Fruit fly (Drosophila melanogaster): ENCODE results near the gene frj.

frj gene

DNA sequence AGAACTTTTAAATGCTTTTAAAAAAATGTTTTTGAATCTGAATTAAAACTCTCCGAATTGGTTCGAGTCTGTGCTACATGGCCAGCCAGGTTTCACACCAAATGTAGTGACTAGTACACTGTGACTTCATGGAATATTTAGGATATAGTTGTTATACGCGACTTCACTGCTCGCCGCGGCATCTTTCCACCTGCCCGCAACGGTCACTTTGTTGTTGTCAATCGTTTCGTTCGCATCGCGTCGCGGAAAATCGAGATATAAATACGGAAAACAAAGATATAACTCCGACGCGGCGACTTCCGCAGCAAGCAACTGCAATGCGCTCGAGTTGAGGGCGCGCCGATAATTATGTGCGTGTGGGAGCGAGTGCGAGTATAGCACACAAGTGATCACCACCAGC lies 42.6 kb downstream of the frj start, which contains the start of gene CG31637:
TSS of gene CG31637 (plus strand) at position 200 of the 400 bp plus-strand sequence.
- TF ChIP-seq Dll (optimal IDR thresholded peaks at IDR 0.05), result no peak
- no peak for TF ChIP-seq usp (GFP tag; optimal IDR thresholded peaks at IDR 0.05)
- TF ChIP-seq psq (optimal IDR thresholded peaks at IDR 0.05), result no peak
- no peak for TF ChIP-seq pan (optimal IDR thresholded peaks at IDR 0.05)
- TF ChIP-seq EcR (GFP tag; optimal IDR thresholded peaks at IDR 0.05), result no peak
- TF ChIP-seq CG8478 (optimal IDR thresholded peaks at IDR 0.05), result no peak

DNA sequence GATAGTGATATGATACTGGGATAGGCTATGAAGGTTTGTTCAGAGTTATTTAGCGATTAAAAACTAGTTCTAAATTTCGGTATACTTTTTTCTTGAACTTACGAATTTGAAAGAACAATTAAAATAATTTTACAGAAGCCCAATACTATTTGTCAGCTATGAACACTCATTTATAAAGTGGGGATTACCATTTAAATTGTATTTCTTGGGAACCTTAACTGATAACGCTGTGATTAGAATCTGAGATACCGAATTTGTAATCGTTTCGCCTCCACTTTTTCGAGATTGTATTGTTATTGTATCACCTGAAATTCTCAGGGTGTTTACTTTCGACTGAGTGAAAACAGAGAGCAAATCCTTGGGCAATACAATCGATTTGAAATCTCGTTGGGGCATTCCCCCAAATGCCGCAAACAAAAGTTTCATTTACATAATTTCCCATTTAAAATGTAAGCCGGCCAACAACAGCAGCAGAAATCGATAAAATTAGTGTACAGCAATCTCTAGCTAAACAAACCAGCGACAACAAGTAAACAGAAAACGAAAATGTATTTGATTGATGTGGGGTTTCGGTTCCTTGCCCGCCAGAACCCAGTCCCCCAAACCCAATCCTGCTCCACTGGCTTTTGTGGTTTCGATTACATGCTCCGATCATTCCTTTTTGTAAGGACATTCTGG lies 44.9 kb downstream of the frj start:
- TF ChIP-seq pan (optimal IDR thresholded peaks at IDR 0.05) (no peak), Dll (optimal IDR thresholded peaks at IDR 0.05) (no peak), usp (GFP tag; optimal IDR thresholded peaks at IDR 0.05) (no peak), EcR (GFP tag; optimal IDR thresholded peaks at IDR 0.05) (no peak), CG8478 (optimal IDR thresholded peaks at IDR 0.05) (no peak), psq (optimal IDR thresholded peaks at IDR 0.05) (no peak)

DNA sequence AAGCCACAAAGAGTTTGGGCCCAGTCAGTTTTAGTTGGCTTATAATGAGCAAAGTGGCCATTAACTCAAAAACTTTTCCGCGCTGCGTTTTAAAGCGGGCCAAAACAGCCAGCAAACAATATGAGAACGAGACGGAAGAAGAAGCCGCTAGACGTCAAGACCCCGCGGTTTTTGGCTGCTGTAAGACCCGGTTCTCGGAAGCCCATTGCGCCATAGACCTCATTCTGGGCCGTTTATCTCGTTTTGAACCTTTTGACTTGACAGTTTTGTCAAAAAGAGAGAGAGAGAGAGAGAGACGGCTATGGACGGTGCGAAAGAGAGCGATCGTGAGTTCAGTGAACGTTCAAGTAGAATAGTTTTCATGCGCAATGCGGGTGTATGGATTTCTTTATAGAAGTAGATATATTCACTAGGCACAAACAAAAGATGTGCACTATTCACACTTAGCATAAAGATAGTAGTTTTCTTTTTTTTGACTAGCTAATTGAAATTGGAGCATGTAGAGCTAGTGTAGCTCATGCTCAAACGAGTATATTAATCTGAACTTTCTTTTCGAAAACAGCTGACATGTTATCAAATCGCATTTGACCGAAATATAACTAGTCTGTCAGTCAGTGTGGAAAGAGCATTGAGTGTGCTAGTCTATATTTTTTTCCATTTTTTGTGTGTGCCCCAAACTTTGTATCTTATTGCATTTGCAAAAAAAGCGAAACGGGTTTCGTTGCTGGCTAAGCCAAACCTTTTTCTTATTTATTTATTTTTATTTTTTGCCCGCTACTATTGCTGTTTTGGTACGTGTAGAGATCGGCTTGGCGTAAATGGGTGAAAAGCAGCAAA lies 47.3 kb downstream of the frj start:
- TF ChIP-seq CG8478 (optimal IDR thresholded peaks at IDR 0.05) (no peak), pan (optimal IDR thresholded peaks at IDR 0.05) (no peak), psq (optimal IDR thresholded peaks at IDR 0.05) (no peak), usp (GFP tag; optimal IDR thresholded peaks at IDR 0.05) (no peak), Dll (optimal IDR thresholded peaks at IDR 0.05) (no peak), EcR (GFP tag; optimal IDR thresholded peaks at IDR 0.05) (no peak)

DNA sequence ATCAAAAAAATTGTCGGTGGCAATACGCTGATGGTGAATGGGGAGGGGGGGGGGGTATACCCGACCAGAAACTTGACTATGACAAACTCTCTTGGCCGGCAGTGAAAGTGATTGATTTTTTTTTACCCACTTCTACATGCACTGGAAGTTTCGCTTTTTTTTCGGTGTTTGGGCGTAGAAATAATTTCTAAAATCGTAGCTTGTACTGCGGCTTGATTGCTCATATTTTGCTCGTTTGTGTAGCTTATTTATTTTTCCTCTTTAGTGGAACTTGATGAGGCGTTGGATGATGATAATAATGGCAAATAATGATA lies 47.8 kb downstream of the frj start:
- no peak for TF ChIP-seq EcR (GFP tag; optimal IDR thresholded peaks at IDR 0.05)
